Worm (Caenorhabditis elegans) whole organism, L3 larva: ENCODE measurements around the gene Y41E3.6.

Experiments used
- R02D3.7 ChIP-seq: fragments of 150-350 bp; optimal IDR thresholded peaks from 2 replicates; lab custom pipeline; 2014; ENCODE audit warnings: missing biosample characterization, missing genetic modification characterization
- ama-1 ChIP-seq: fragments of 150-350 bp; optimal IDR thresholded peaks from 2 replicates; lab custom pipeline; 2018
- egl-27 ChIP-seq: sonication (generic microtip); optimal IDR thresholded peaks from 4 replicates; lab custom pipeline; 2017; ENCODE audit warnings: missing biosample characterization, missing genetic modification reagents, missing genetic modification characterization
- egl-5 ChIP-seq: fragments of 150-350 bp; optimal IDR thresholded peaks from 2 replicates; lab custom pipeline; 2017; ENCODE audit warnings: missing biosample characterization, missing genetic modification reagents, missing genetic modification characterization, inconsistent platforms
- elt-1 ChIP-seq: fragments of 150-350 bp; optimal IDR thresholded peaks from 2 replicates; lab custom pipeline; 2014; ENCODE audit warnings: missing biosample characterization, missing genetic modification characterization
- lin-39 ChIP-seq: fragments of 150-350 bp; optimal IDR thresholded peaks from 2 replicates; lab custom pipeline; 2018; ENCODE audit warnings: missing biosample characterization, missing genetic modification reagents, missing genetic modification characterization
- nhr-11 ChIP-seq: fragments of 150-350 bp; optimal IDR thresholded peaks from 2 replicates; lab custom pipeline; 2014; ENCODE audit warnings: missing biosample characterization, missing genetic modification characterization
- nhr-76 ChIP-seq: fragments of 150-350 bp; sonication (generic microtip); optimal IDR thresholded peaks from 5 replicates; lab custom pipeline; 2014; ENCODE audit warnings: missing biosample characterization, missing genetic modification characterization
- nhr-77 ChIP-seq: fragments of 150-350 bp; optimal IDR thresholded peaks from 2 replicates; lab custom pipeline; 2014; ENCODE audit warnings: missing biosample characterization, missing genetic modification characterization
- unc-39 ChIP-seq: sonication (generic microtip); optimal IDR thresholded peaks from 4 replicates; lab custom pipeline; 2017; ENCODE audit warnings: missing biosample characterization, missing genetic modification characterization
- unc-62 ChIP-seq: fragments of 150-350 bp; sonication (generic microtip); optimal IDR thresholded peaks from 4 replicates; lab custom pipeline; 2014; ENCODE audit warnings: missing biosample characterization, missing genetic modification reagents, missing genetic modification characterization
- ztf-4 ChIP-seq: fragments of 150-350 bp; optimal IDR thresholded peaks from 2 replicates; lab custom pipeline; 2014; ENCODE audit warnings: missing biosample characterization, missing genetic modification characterization

DNA sequence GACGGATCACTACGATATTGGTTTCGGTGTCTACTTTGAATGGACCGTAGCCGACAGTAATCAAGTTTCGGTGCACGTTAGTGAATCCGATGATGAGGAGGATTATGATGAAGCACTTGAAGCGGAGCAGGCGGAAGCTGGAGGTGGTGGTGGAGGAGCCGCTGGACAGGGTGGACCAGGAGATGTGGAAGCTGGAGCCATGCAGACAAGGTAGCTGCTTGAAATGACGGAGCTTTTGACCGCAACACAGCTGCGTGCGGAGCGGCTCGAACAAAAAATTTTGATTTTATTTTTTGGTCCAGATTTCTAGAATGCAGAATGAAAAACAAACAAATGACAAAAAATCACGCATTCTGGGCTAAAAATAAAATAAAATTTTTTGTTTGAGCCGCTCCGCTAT, 17.8 kb downstream of the Y41E3.6 start:
- TF ChIP-seq egl-27 (tag; lab: Kevin White, UChicago) (no peak), unc-62 (GFP tag; lab: Kevin White, UChicago) (no peak), nhr-77 (tag; lab: Kevin White, UChicago) (no peak), nhr-76 (tag; lab: Kevin White, UChicago) (no peak), elt-1 (no peak), unc-39 (tag; lab: Kevin White, UChicago) (no peak), nhr-11 (tag; lab: Kevin White, UChicago) (no peak), ztf-4 (tag; lab: Kevin White, UChicago) (no peak), R02D3.7 (tag; lab: Kevin White, UChicago) (no peak), ama-1 (lab: Kevin White, UChicago) (no peak), lin-39 (tag; lab: Kevin White, UChicago) (no peak), egl-5 (no peak)
